Worm (Caenorhabditis elegans) whole organism, young adult: Measurements from ENCODE around the gene B0198.2.

Experiments used
- B0019.2 ChIP-seq: fragments of 200-800 bp; sonication (Bioruptor generic); conservative IDR thresholded peaks from 2 replicates; pipeline ENCODE4 v1.3.6; 2022; ENCODE audit warnings: missing genetic modification reagents, missing genetic modification characterization, missing compliant biosample characterization
- B0336.3 ChIP-seq: fragments of 200-800 bp; sonication (Bioruptor generic); IDR thresholded peaks from 2 replicates; pipeline ENCODE4 v1.3.6; 2022; ENCODE audit warnings: missing genetic modification characterization, missing compliant biosample characterization
- C06A6.2 ChIP-seq: fragments of 200-800 bp; sonication (Bioruptor generic); conservative IDR thresholded peaks from 2 replicates; pipeline ENCODE4 v1.3.6; 2022; ENCODE audit warnings: missing genetic modification characterization, missing compliant biosample characterization
- C17E4.6 ChIP-seq: fragments of 200-800 bp; sonication (Bioruptor generic); IDR thresholded peaks from 2 replicates; pipeline ENCODE4 v1.3.6; 2022; ENCODE audit warnings: missing genetic modification reagents, missing genetic modification characterization, missing compliant biosample characterization
- F23B12.7 ChIP-seq: sonication (generic microtip); optimal IDR thresholded peaks from 2 replicates; lab custom pipeline; 2017; ENCODE audit warnings: missing genetic modification characterization, mild to moderate bottlenecking, missing compliant biosample characterization, antibody characterized with exemption, moderate library complexity; ENCODE audit not compliant: insufficient read depth
- F55B11.4 ChIP-seq: sonication (generic microtip); optimal IDR thresholded peaks from 2 replicates; lab custom pipeline; 2016; ENCODE audit warnings: missing compliant biosample characterization, missing genetic modification characterization, borderline replicate concordance; ENCODE audit not compliant: insufficient read depth
- K11D2.4 ChIP-seq: fragments of 200-800 bp; sonication (Bioruptor generic); IDR thresholded peaks from 2 replicates; pipeline ENCODE4 v1.3.6; 2022; ENCODE audit warnings: missing genetic modification reagents, missing genetic modification characterization, missing compliant biosample characterization
- T07F8.4 ChIP-seq: sonication (generic microtip); optimal IDR thresholded peaks from 2 replicates; lab custom pipeline; 2016; ENCODE audit warnings: mild to moderate bottlenecking, missing genetic modification characterization, moderate library complexity, missing compliant biosample characterization
- T26A5.8 ChIP-seq: sonication (generic microtip); optimal IDR thresholded peaks from 2 replicates; lab custom pipeline; 2016; ENCODE audit warnings: missing genetic modification characterization, missing compliant biosample characterization
- Y53G8AR.9 ChIP-seq: fragments of 200-800 bp; sonication (Bioruptor generic); conservative IDR thresholded peaks from 2 replicates; pipeline ENCODE4 v1.3.6; 2022; ENCODE audit warnings: missing genetic modification reagents, missing genetic modification characterization, missing compliant biosample characterization
- Y56A3A.18 ChIP-seq: fragments of 200-800 bp; sonication (Bioruptor generic); IDR thresholded peaks from 2 replicates; pipeline ENCODE4 v1.3.6; 2022; ENCODE audit warnings: missing genetic modification reagents, missing genetic modification characterization, missing compliant biosample characterization
- atf-7 ChIP-seq: sonication (generic microtip); optimal IDR thresholded peaks from 2 replicates; lab custom pipeline; 2017; ENCODE audit warnings: mild to moderate bottlenecking, missing genetic modification characterization, missing compliant biosample characterization
- attf-6 ChIP-seq: fragments of 200-800 bp; sonication (Bioruptor generic); IDR thresholded peaks from 2 replicates; pipeline ENCODE4 v1.3.6; 2022; ENCODE audit warnings: missing genetic modification reagents, missing genetic modification characterization, missing compliant biosample characterization
- bed-1 ChIP-seq: fragments of 200-800 bp; sonication (Bioruptor generic); IDR thresholded peaks from 2 replicates; pipeline ENCODE4 v1.3.6; 2022; ENCODE audit warnings: missing genetic modification reagents, missing genetic modification characterization, missing compliant biosample characterization
- ceh-100 ChIP-seq: fragments of 200-800 bp; sonication (Bioruptor generic); IDR thresholded peaks from 2 replicates; pipeline ENCODE4 v1.3.6; 2022; ENCODE audit warnings: missing genetic modification reagents, missing genetic modification characterization, missing compliant biosample characterization
- chd-7 ChIP-seq: sonication (generic microtip); optimal IDR thresholded peaks from 2 replicates; lab custom pipeline; 2016; ENCODE audit warnings: mild to moderate bottlenecking, missing genetic modification characterization, moderate library complexity, missing compliant biosample characterization
- die-1 ChIP-seq: sonication (generic microtip); optimal IDR thresholded peaks from 2 replicates; lab custom pipeline; 2016; ENCODE audit warnings: missing genotype, mild to moderate bottlenecking, missing genetic modification characterization, missing compliant biosample characterization
- dpl-1 ChIP-seq: fragments of 150-350 bp; optimal IDR thresholded peaks from 2 replicates; lab custom pipeline; 2014; ENCODE audit warnings: missing biosample characterization, missing genetic modification reagents, missing genetic modification characterization
- egl-18 ChIP-seq: fragments of 200-800 bp; sonication (Bioruptor generic); IDR thresholded peaks from 2 replicates; pipeline ENCODE4 v1.3.6; 2022; ENCODE audit warnings: missing genetic modification reagents, missing genetic modification characterization, missing compliant biosample characterization
- hmg-1.2 ChIP-seq: fragments of 200-800 bp; sonication (Bioruptor generic); IDR thresholded peaks from 2 replicates; pipeline ENCODE4 v1.3.6; 2022; ENCODE audit warnings: missing genetic modification reagents, missing genetic modification characterization, missing compliant biosample characterization
- let-526 ChIP-seq: fragments of 200-800 bp; sonication (Bioruptor generic); IDR thresholded peaks from 2 replicates; pipeline ENCODE4 v1.3.6; 2022; ENCODE audit warnings: missing genetic modification reagents, missing genetic modification characterization, missing compliant biosample characterization
- lin-26 ChIP-seq: fragments of 200-800 bp; sonication (Bioruptor generic); IDR thresholded peaks from 2 replicates; pipeline ENCODE4 v1.3.6; 2022; ENCODE audit warnings: missing genetic modification reagents, missing genetic modification characterization, missing compliant biosample characterization
- lin-54 ChIP-seq: fragments of 200-800 bp; sonication (Bioruptor generic); optimal IDR thresholded peaks from 2 replicates; lab custom pipeline; 2018; ENCODE audit warnings: mild to moderate bottlenecking, missing genetic modification characterization, missing compliant biosample characterization
- lir-1 ChIP-seq: fragments of 200-800 bp; sonication (Bioruptor generic); conservative IDR thresholded peaks from 2 replicates; pipeline ENCODE4 v1.3.6; 2022; ENCODE audit warnings: missing genetic modification reagents, missing genetic modification characterization, missing compliant biosample characterization
- madf-10 ChIP-seq: sonication (generic microtip); optimal IDR thresholded peaks from 2 replicates; lab custom pipeline; 2016; ENCODE audit warnings: mild to moderate bottlenecking, missing genetic modification characterization, missing compliant biosample characterization
- madf-3 ChIP-seq: fragments of 200-800 bp; sonication (Bioruptor generic); IDR thresholded peaks from 2 replicates; pipeline ENCODE4 v1.3.6; 2022; ENCODE audit warnings: missing genetic modification reagents, missing genetic modification characterization, missing compliant biosample characterization
- mcd-1 ChIP-seq: fragments of 200-800 bp; sonication (Bioruptor generic); IDR thresholded peaks from 2 replicates; pipeline ENCODE4 v1.3.6; 2022; ENCODE audit warnings: missing genetic modification reagents, missing genetic modification characterization, missing compliant biosample characterization
- mel-28 ChIP-seq: sonication (generic microtip); optimal IDR thresholded peaks from 2 replicates; lab custom pipeline; 2016; ENCODE audit warnings: borderline replicate concordance, mild to moderate bottlenecking, missing genetic modification characterization, missing compliant biosample characterization
- mes-4 ChIP-seq: sonication (generic microtip); optimal IDR thresholded peaks from 2 replicates; lab custom pipeline; 2016; ENCODE audit warnings: missing genotype, missing genetic modification characterization, missing compliant biosample characterization
- nfya-2 ChIP-seq: fragments of 200-800 bp; sonication (Bioruptor generic); IDR thresholded peaks from 2 replicates; pipeline ENCODE4 v1.3.6; 2022; ENCODE audit warnings: missing genetic modification reagents, missing genetic modification characterization, missing compliant biosample characterization
- nhr-27 ChIP-seq: fragments of 200-800 bp; sonication (Bioruptor generic); optimal IDR thresholded peaks from 2 replicates; lab custom pipeline; 2018; ENCODE audit warnings: mild to moderate bottlenecking, missing genetic modification characterization, moderate library complexity, missing compliant biosample characterization
- nhr-90 ChIP-seq: sonication (generic microtip); optimal IDR thresholded peaks from 2 replicates; lab custom pipeline; 2016; ENCODE audit warnings: missing genotype, mild to moderate bottlenecking, missing genetic modification characterization, missing compliant biosample characterization
- pha-4 ChIP-seq: fragments of 150-350 bp; sonication (generic microtip); optimal IDR thresholded peaks from 2 replicates; lab custom pipeline; 2014; ENCODE audit warnings: missing biosample characterization, missing genetic modification reagents, missing genetic modification characterization
- rcor-1 ChIP-seq: fragments of 200-800 bp; sonication (Bioruptor generic); IDR thresholded peaks from 2 replicates; pipeline ENCODE4 v1.3.6; 2022; ENCODE audit warnings: missing genetic modification reagents, missing genetic modification characterization, missing compliant biosample characterization
- snpc-1.1 ChIP-seq: sonication (generic microtip); optimal IDR thresholded peaks from 2 replicates; lab custom pipeline; 2017; ENCODE audit warnings: missing genetic modification characterization, mild to moderate bottlenecking, missing compliant biosample characterization, antibody characterized with exemption, moderate library complexity, missing genotype, missing genetic modification reagents; ENCODE audit not compliant: insufficient read depth
- snpc-3.4 ChIP-seq: sonication (generic microtip); optimal IDR thresholded peaks from 2 replicates; lab custom pipeline; 2017; ENCODE audit warnings: missing genetic modification characterization, mild to moderate bottlenecking, missing compliant biosample characterization, antibody characterized with exemption, moderate library complexity, missing genotype, missing genetic modification reagents
- somi-1 ChIP-seq: fragments of 200-800 bp; sonication (Bioruptor generic); optimal IDR thresholded peaks from 2 replicates; lab custom pipeline; 2018; ENCODE audit warnings: mild to moderate bottlenecking, missing genetic modification characterization, missing compliant biosample characterization
- sptf-2 ChIP-seq: fragments of 200-800 bp; sonication (Bioruptor generic); optimal IDR thresholded peaks from 2 replicates; lab custom pipeline; 2018; ENCODE audit warnings: mild to moderate bottlenecking, missing genetic modification characterization, missing compliant biosample characterization
- tbp1 ChIP-seq: fragments of 200-800 bp; sonication (Bioruptor generic); optimal IDR thresholded peaks from 2 replicates; lab custom pipeline; 2018; ENCODE audit warnings: mild to moderate bottlenecking, missing genetic modification characterization, missing compliant biosample characterization
- tlf-1 ChIP-seq: fragments of 200-800 bp; sonication (Bioruptor generic); optimal IDR thresholded peaks from 2 replicates; lab custom pipeline; 2018; ENCODE audit warnings: mild to moderate bottlenecking, missing genetic modification characterization, missing compliant biosample characterization
- unc-62 ChIP-seq: fragments of 150-350 bp; optimal IDR thresholded peaks from 2 replicates; lab custom pipeline; 2014; ENCODE audit warnings: missing biosample characterization, missing genetic modification reagents, missing genetic modification characterization
- ztf-18 ChIP-seq: sonication (generic microtip); optimal IDR thresholded peaks from 2 replicates; lab custom pipeline; 2016; ENCODE audit warnings: missing genotype, mild to moderate bottlenecking, missing genetic modification characterization, missing compliant biosample characterization
- ztf-25 ChIP-seq: fragments of 200-800 bp; sonication (Bioruptor generic); IDR thresholded peaks from 2 replicates; pipeline ENCODE4 v1.3.6; 2022; ENCODE audit warnings: missing genetic modification reagents, missing genetic modification characterization, missing compliant biosample characterization
- ztf-26 ChIP-seq: sonication (generic microtip); optimal IDR thresholded peaks from 2 replicates; lab custom pipeline; 2017; ENCODE audit warnings: missing genetic modification characterization, missing compliant biosample characterization
- ztf-28 ChIP-seq: fragments of 200-800 bp; sonication (Bioruptor generic); IDR thresholded peaks from 2 replicates; pipeline ENCODE4 v1.3.6; 2022; ENCODE audit warnings: missing genetic modification reagents, missing genetic modification characterization, missing compliant biosample characterization

Gene B0198.2

ce11 chrX:11992246-11992645, 33.3 kb upstream of the B0198.2 start:
- TF ChIP-seq hmg-1.2 (peak; percentile 18; the same call in 1 of the 2 replicates), K11D2.4 (GFP tag; lab: Robert Waterston, UW) (no peak)
- TF ChIP-seq, all 124 proteins: peak for 1

- no peak for TF ChIP-seq ztf-28
- TF ChIP-seq rcor-1 (GFP tag; lab: Robert Waterston, UW): no peak
- no peak for TF ChIP-seq tlf-1
- no peak for TF ChIP-seq tbp1 (GFP tag; lab: Kevin White, UChicago)
- no peak for TF ChIP-seq pha-4 (tag; lab: Kevin White, UChicago)
- TF ChIP-seq F23B12.7 (tag; lab: Kevin White, UChicago): no peak
- TF ChIP-seq mes-4 (tag; lab: Kevin White, UChicago): no peak
- no peak for TF ChIP-seq lin-54 (GFP tag; lab: Kevin White, UChicago)
- TF ChIP-seq C17E4.6 (GFP tag; lab: Robert Waterston, UW): no peak
- TF ChIP-seq die-1 (tag; lab: Kevin White, UChicago): no peak
- TF ChIP-seq atf-7 (tag; lab: Kevin White, UChicago): no peak
- TF ChIP-seq B0019.2 (GFP tag; lab: Robert Waterston, UW): no peak
- TF ChIP-seq C06A6.2 (GFP tag; lab: Robert Waterston, UW): no peak
- no peak for TF ChIP-seq bed-1 (GFP tag; lab: Robert Waterston, UW)
These were observed 32.8 kb upstream of the B0198.2 start for ce11 chrX:11992778-11993177.

- TF ChIP-seq snpc-1.1 (tag; lab: Kevin White, UChicago) (peak; percentile 16), nhr-27 (no peak), Y56A3A.18 (GFP tag; lab: Robert Waterston, UW) (0 out of 2 replicates have a peak, but pooled peaks have one; percentile 17), mcd-1 (0 out of 2 replicates have a peak, but pooled peaks have one; percentile 20), nhr-90 (peak; percentile 66), madf-3 (GFP tag; lab: Robert Waterston, UW) (no peak), F55B11.4 (tag; lab: Kevin White, UChicago) (no peak), ztf-18 (tag; lab: Kevin White, UChicago) (peak; percentile 56), ceh-100 (GFP tag; lab: Robert Waterston, UW) (no peak), chd-7 (tag; lab: Kevin White, UChicago) (no peak), lir-1 (no peak), atf-7 (tag; lab: Kevin White, UChicago) (no peak), hmg-1.2 (peak; percentile 35), let-526 (GFP tag; lab: Robert Waterston, UW) (no peak), somi-1 (GFP tag; lab: Kevin White, UChicago) (no peak), ztf-28 (no peak), lin-26 (peak; percentile 79), B0336.3 (GFP tag; lab: Robert Waterston, UW) (no peak), dpl-1 (GFP tag; lab: Kevin White, UChicago) (no peak), snpc-3.4 (tag; lab: Kevin White, UChicago) (no peak), Y53G8AR.9 (GFP tag; lab: Robert Waterston, UW) (no peak), mel-28 (tag; lab: Kevin White, UChicago) (no peak), nfya-2 (GFP tag; lab: Robert Waterston, UW) (0 out of 2 replicates have a peak, but pooled peaks have one; percentile 47), unc-62 (no peak), pha-4 (tag; lab: Kevin White, UChicago) (no peak), ztf-26 (no peak), T07F8.4 (no peak), T26A5.8 (tag; lab: Kevin White, UChicago) (no peak), madf-10 (tag; lab: Kevin White, UChicago) (no peak), die-1 (tag; lab: Kevin White, UChicago) (peak; percentile 59), sptf-2 (GFP tag; lab: Kevin White, UChicago) (no peak), ztf-25 (GFP tag; lab: Robert Waterston, UW) (no peak), egl-18 (GFP tag; lab: Robert Waterston, UW) (no peak), attf-6 (GFP tag; lab: Robert Waterston, UW) (no peak), B0019.2 (GFP tag; lab: Robert Waterston, UW) (no peak)
These were observed 32.2 kb upstream of the B0198.2 start for ce11 chrX:11993327-11993726.
